Worm (Caenorhabditis elegans): ENCODE results near the gene B0464.6.

DNA sequence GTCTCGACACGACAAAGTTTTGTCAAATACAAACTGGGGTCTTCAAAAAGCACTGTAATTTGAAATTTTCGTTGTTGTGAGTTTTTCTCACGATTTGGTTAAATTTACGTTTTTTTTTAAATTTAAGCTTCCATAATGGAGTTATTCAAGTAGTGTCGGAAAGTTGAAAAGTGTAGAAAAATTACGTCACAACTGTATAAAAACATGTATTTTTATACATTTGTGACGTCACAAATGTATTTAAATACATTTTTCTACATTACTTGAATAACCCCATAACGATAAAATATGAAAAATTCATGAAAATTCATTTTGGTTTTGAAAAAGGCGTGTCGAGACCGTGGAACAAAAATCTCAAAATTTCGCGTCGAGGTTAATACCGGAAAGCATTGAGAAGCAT is 31.6 kb upstream of the B0464.6 start:
- TF ChIP-seq elt-2 (tag; optimal IDR thresholded peaks at IDR 0.05) (no peak), pat-9 (tag; optimal IDR thresholded peaks at IDR 0.05) (no peak), ets-4 (tag; optimal IDR thresholded peaks at IDR 0.05) (no peak), pax-1 (tag; optimal IDR thresholded peaks at IDR 0.05) (no peak), ceh-45 (GFP tag; IDR thresholded peaks at IDR 0.05) (no peak), ama-1 (optimal IDR thresholded peaks at IDR 0.05) (no peak), che-1 (tag; optimal IDR thresholded peaks at IDR 0.05) (no peak)

Measured in whole organism, late embryonic.